Worm (Caenorhabditis elegans) whole organism, L1 larva: ENCODE data around the gene T22F7.3.

Experiments used
- C04F5.9 ChIP-seq: sonication (generic microtip); optimal IDR thresholded peaks from 2 replicates; lab custom pipeline; 2016; ENCODE audit warnings: missing genetic modification characterization, missing compliant biosample characterization
- C34B4.2 ChIP-seq: sonication (generic microtip); optimal IDR thresholded peaks from 2 replicates; lab custom pipeline; 2017; ENCODE audit warnings: mild to moderate bottlenecking, missing genetic modification characterization, missing compliant biosample characterization
- F16B12.6 ChIP-seq: fragments of 150-350 bp; optimal IDR thresholded peaks from 2 replicates; lab custom pipeline; 2014; ENCODE audit warnings: missing biosample characterization, missing genetic modification characterization
- alr-1 ChIP-seq: fragments of 200-800 bp; sonication (Bioruptor generic); optimal IDR thresholded peaks from 2 replicates; lab custom pipeline; 2018; ENCODE audit warnings: borderline replicate concordance, mild to moderate bottlenecking, missing genetic modification characterization, missing compliant biosample characterization
- aly-2 ChIP-seq: fragments of 150-350 bp; optimal IDR thresholded peaks from 2 replicates; lab custom pipeline; 2014; ENCODE audit warnings: missing biosample characterization, missing genetic modification characterization
- blmp-1 ChIP-seq: fragments of 150-350 bp; optimal IDR thresholded peaks from 2 replicates; lab custom pipeline; 2014; ENCODE audit warnings: missing biosample characterization, missing genetic modification characterization
- ceh-63 ChIP-seq: fragments of 200-800 bp; sonication (Bioruptor generic); optimal IDR thresholded peaks from 2 replicates; lab custom pipeline; 2018; ENCODE audit warnings: mild to moderate bottlenecking, missing genetic modification characterization, missing compliant biosample characterization
- ceh-8 ChIP-seq: fragments of 200-800 bp; sonication (Bioruptor generic); optimal IDR thresholded peaks from 2 replicates; lab custom pipeline; 2018; ENCODE audit warnings: mild to moderate bottlenecking, missing genetic modification characterization, moderate library complexity, missing compliant biosample characterization
- ceh-88 ChIP-seq: fragments of 200-800 bp; sonication (Bioruptor generic); IDR thresholded peaks from 2 replicates; pipeline ENCODE4 v1.3.6; 2022; ENCODE audit warnings: missing genetic modification characterization, missing compliant biosample characterization
- ceh-90 ChIP-seq: sonication (generic microtip); optimal IDR thresholded peaks from 2 replicates; lab custom pipeline; 2016; ENCODE audit warnings: missing genetic modification characterization, missing compliant biosample characterization
- ces-1 ChIP-seq: fragments of 150-350 bp; optimal IDR thresholded peaks from 2 replicates; lab custom pipeline; 2014; ENCODE audit warnings: missing biosample characterization, missing genetic modification reagents, missing genetic modification characterization
- dpl-1 ChIP-seq, 3 experiments: fragments of 150-350 bp in 2 of 3; sonication (generic microtip) in 1 of 3; optimal IDR thresholded peaks; 2 replicates each; lab custom pipeline; 2014 to 2017; ENCODE audit warnings: missing biosample characterization in 3 of 3, missing genetic modification characterization in 3 of 3, missing genetic modification reagents in 3 of 3
- efl-3 ChIP-seq: fragments of 200-800 bp; sonication (Bioruptor generic); optimal IDR thresholded peaks from 2 replicates; lab custom pipeline; 2018; ENCODE audit warnings: mild to moderate bottlenecking, missing genetic modification characterization, missing compliant biosample characterization
- egl-27 ChIP-seq, 2 experiments: fragments of 150-350 bp in 1 of 2; sonication (generic microtip); optimal IDR thresholded peaks; 3 replicates each; lab custom pipeline; 2017 to 2018; ENCODE audit warnings: missing biosample characterization in 2 of 2, missing genetic modification characterization in 2 of 2, missing genetic modification reagents in 2 of 2
- elt-2 ChIP-seq: sonication (generic microtip); optimal IDR thresholded peaks from 2 replicates; lab custom pipeline; 2016; ENCODE audit warnings: missing genetic modification characterization, mild to moderate bottlenecking, inconsistent platforms, missing compliant biosample characterization, missing genetic modification reagents
- elt-3 ChIP-seq, 6 experiments: fragments of 150-350 bp in 1 of 6; sonication (generic microtip); optimal IDR thresholded peaks; 2 replicates each; lab custom pipeline; 2017 to 2018; ENCODE audit warnings: missing biosample characterization in 6 of 6, missing genetic modification characterization in 6 of 6, inconsistent platforms in 1 of 6
- fkh-10 ChIP-seq: sonication (generic microtip); optimal IDR thresholded peaks from 2 replicates; lab custom pipeline; 2017; ENCODE audit warnings: missing biosample characterization, missing genetic modification reagents, missing genetic modification characterization
- fkh-4 ChIP-seq: sonication (generic microtip); optimal IDR thresholded peaks from 2 replicates; lab custom pipeline; 2016; ENCODE audit warnings: missing compliant biosample characterization, missing genetic modification characterization, borderline replicate concordance
- grh-1 ChIP-seq: fragments of 200-800 bp; sonication (Bioruptor generic); IDR thresholded peaks from 2 replicates; pipeline ENCODE4 v1.3.6; 2022; ENCODE audit warnings: missing genetic modification reagents, missing genetic modification characterization, missing compliant biosample characterization
- hpl-2 ChIP-seq: fragments of 150-350 bp; optimal IDR thresholded peaks from 2 replicates; lab custom pipeline; 2014; ENCODE audit warnings: missing biosample characterization, missing genetic modification reagents, missing genetic modification characterization
- isw-1 ChIP-seq: fragments of 200-800 bp; sonication (Bioruptor generic); IDR thresholded peaks from 2 replicates; pipeline ENCODE4 v1.3.6; 2022; ENCODE audit warnings: missing genetic modification characterization, missing compliant biosample characterization
- lin-13 ChIP-seq: fragments of 150-350 bp; optimal IDR thresholded peaks from 2 replicates; lab custom pipeline; 2014; ENCODE audit warnings: missing biosample characterization, missing genetic modification reagents, missing genetic modification characterization
- lir-3 ChIP-seq: sonication (generic microtip); optimal IDR thresholded peaks from 2 replicates; lab custom pipeline; 2016; ENCODE audit warnings: mild to moderate bottlenecking, missing genetic modification characterization, moderate library complexity, missing compliant biosample characterization; ENCODE audit not compliant: poor library complexity
- mab-9 ChIP-seq: fragments of 200-800 bp; sonication (Bioruptor generic); IDR thresholded peaks from 2 replicates; pipeline ENCODE4 v1.3.6; 2022; ENCODE audit warnings: missing genetic modification reagents, missing genetic modification characterization, missing compliant biosample characterization
- mdl-1 ChIP-seq, 2 experiments: fragments of 150-350 bp; optimal IDR thresholded peaks; 2 replicates each; lab custom pipeline; 2014 to 2017; ENCODE audit warnings: missing biosample characterization in 2 of 2, missing genetic modification characterization in 2 of 2, inconsistent platforms in 1 of 2
- mef-2 ChIP-seq: fragments of 150-350 bp; optimal IDR thresholded peaks from 2 replicates; lab custom pipeline; 2014; ENCODE audit warnings: missing biosample characterization, missing genetic modification characterization
- mep-1 ChIP-seq: fragments of 150-350 bp; optimal IDR thresholded peaks from 2 replicates; lab custom pipeline; 2014; ENCODE audit warnings: missing biosample characterization, missing genetic modification characterization
- nhr-11 ChIP-seq: fragments of 150-350 bp; optimal IDR thresholded peaks from 2 replicates; lab custom pipeline; 2014; ENCODE audit warnings: missing biosample characterization, missing genetic modification characterization
- nhr-19 ChIP-seq: fragments of 200-800 bp; sonication (Bioruptor generic); conservative IDR thresholded peaks from 2 replicates; pipeline ENCODE4 v1.3.6; 2022; ENCODE audit warnings: missing genetic modification characterization, missing compliant biosample characterization
- nhr-76 ChIP-seq: sonication (generic microtip); optimal IDR thresholded peaks from 2 replicates; lab custom pipeline; 2017; ENCODE audit warnings: missing biosample characterization, missing genetic modification characterization
- nhr-77 ChIP-seq: fragments of 150-350 bp; optimal IDR thresholded peaks from 2 replicates; lab custom pipeline; 2014; ENCODE audit warnings: missing biosample characterization, missing genetic modification characterization
- nhr-84 ChIP-seq: sonication (generic microtip); optimal IDR thresholded peaks from 2 replicates; lab custom pipeline; 2017; ENCODE audit warnings: missing biosample characterization, missing genetic modification characterization
- nhr-90 ChIP-seq: sonication (generic microtip); optimal IDR thresholded peaks from 2 replicates; lab custom pipeline; 2016; ENCODE audit warnings: mild to moderate bottlenecking, missing genetic modification characterization, missing compliant biosample characterization; ENCODE audit not compliant: poor library complexity
- pag-3 ChIP-seq: sonication (generic microtip); optimal IDR thresholded peaks from 2 replicates; lab custom pipeline; 2017; ENCODE audit warnings: missing genetic modification characterization, mild to moderate bottlenecking, missing compliant biosample characterization, antibody characterized with exemption, borderline replicate concordance; ENCODE audit not compliant: insufficient read depth
- rnt-1 ChIP-seq: sonication (generic microtip); optimal IDR thresholded peaks from 2 replicates; lab custom pipeline; 2016; ENCODE audit warnings: mild to moderate bottlenecking, missing genetic modification characterization, moderate library complexity, missing compliant biosample characterization
- skn-1 ChIP-seq: fragments of 150-350 bp; optimal IDR thresholded peaks from 2 replicates; lab custom pipeline; 2014; ENCODE audit warnings: missing biosample characterization, missing genetic modification characterization
- sox-4 ChIP-seq: sonication (generic microtip); optimal IDR thresholded peaks from 2 replicates; lab custom pipeline; 2016; ENCODE audit warnings: missing genetic modification characterization, missing compliant biosample characterization
- sptf-1 ChIP-seq: fragments of 150-350 bp; optimal IDR thresholded peaks from 2 replicates; lab custom pipeline; 2014; ENCODE audit warnings: missing biosample characterization, missing genetic modification characterization
- sup-37 ChIP-seq: fragments of 200-800 bp; sonication (Bioruptor generic); optimal IDR thresholded peaks from 2 replicates; lab custom pipeline; 2018; ENCODE audit warnings: mild to moderate bottlenecking, missing genetic modification characterization, missing compliant biosample characterization
- tlp-1 ChIP-seq: fragments of 150-350 bp; optimal IDR thresholded peaks from 2 replicates; lab custom pipeline; 2014; ENCODE audit warnings: missing biosample characterization, missing genetic modification characterization
- unc-30 ChIP-seq: sonication (generic microtip); optimal IDR thresholded peaks from 2 replicates; lab custom pipeline; 2017; ENCODE audit warnings: missing biosample characterization, missing genetic modification characterization
- vab-15 ChIP-seq: sonication (generic microtip); optimal IDR thresholded peaks from 2 replicates; lab custom pipeline; 2017; ENCODE audit warnings: missing genotype, mild to moderate bottlenecking, missing genetic modification characterization, missing compliant biosample characterization
- xbp-1 ChIP-seq: sonication (generic microtip); optimal IDR thresholded peaks from 2 replicates; lab custom pipeline; 2016; ENCODE audit warnings: missing genetic modification characterization, missing compliant biosample characterization
- zag-1 ChIP-seq: fragments of 150-350 bp; optimal IDR thresholded peaks from 2 replicates; lab custom pipeline; 2014; ENCODE audit warnings: missing biosample characterization, missing genetic modification characterization
- zip-4 ChIP-seq: fragments of 200-800 bp; sonication (Bioruptor generic); optimal IDR thresholded peaks from 2 replicates; lab custom pipeline; 2018; ENCODE audit warnings: mild to moderate bottlenecking, missing genetic modification characterization, moderate library complexity, missing compliant biosample characterization
- ztf-4 ChIP-seq: fragments of 150-350 bp; optimal IDR thresholded peaks from 2 replicates; lab custom pipeline; 2014; ENCODE audit warnings: missing biosample characterization, missing genetic modification characterization

T22F7.3 gene

ce11 chrIII:535266-536107, 11.6 kb upstream of the T22F7.3 start (continued):
- TF ChIP-seq efl-3 (GFP tag; lab: Kevin White, UChicago) (no peak), vab-15 (tag; lab: Kevin White, UChicago) (no peak), dpl-1 (GFP tag; optimal IDR thresholded peaks at IDR 0.05; lab: Kevin White, UChicago) (no peak), unc-30 (no peak), zip-4 (no peak), blmp-1 (no peak), fkh-4 (tag; lab: Kevin White, UChicago) (peak; percentile 23), ztf-4 (tag; lab: Kevin White, UChicago) (no peak), mab-9 (GFP tag; lab: Robert Waterston, UW) (no peak), skn-1 (tag; lab: Kevin White, UChicago) (peak; percentile 31), mdl-1 (tag; optimal IDR thresholded peaks at IDR 0.05; lab: Kevin White, UChicago) (no peak), C04F5.9 (tag; lab: Kevin White, UChicago) (peak; percentile 11), pag-3 (tag; lab: Kevin White, UChicago) (no peak), rnt-1 (tag; lab: Kevin White, UChicago) (no peak), nhr-84 (tag; lab: Kevin White, UChicago) (no peak), ceh-90 (no peak), tlp-1 (no peak), ceh-88 (GFP tag; lab: Robert Waterston, UW) (no peak), elt-3 (tag; optimal IDR thresholded peaks at IDR 0.05; lab: Kevin White, UChicago) (no peak), sptf-1 (tag; lab: Kevin White, UChicago) (no peak), xbp-1 (tag; lab: Kevin White, UChicago) (peak; percentile 37), elt-2 (tag; lab: Kevin White, UChicago) (peak; percentile 85), mef-2 (tag; lab: Kevin White, UChicago) (no peak), fkh-10 (no peak), nhr-76 (tag; lab: Kevin White, UChicago) (no peak), nhr-90 (tag; lab: Kevin White, UChicago) (peak; percentile 53), lin-13 (GFP tag; lab: Kevin White, UChicago) (no peak), ces-1 (GFP tag; lab: Kevin White, UChicago) (no peak), alr-1 (tag; lab: Kevin White, UChicago) (no peak), egl-27 (tag; optimal IDR thresholded peaks at IDR 0.05; lab: Kevin White, UChicago) (no peak), ceh-63 (GFP tag; lab: Kevin White, UChicago) (no peak), zag-1 (tag; lab: Kevin White, UChicago) (no peak), sup-37 (GFP tag; lab: Kevin White, UChicago) (no peak), ceh-8 (GFP tag; lab: Kevin White, UChicago) (no peak), aly-2 (tag; lab: Kevin White, UChicago) (peak; percentile 34), sox-4 (tag; lab: Kevin White, UChicago) (no peak), F16B12.6 (tag; lab: Kevin White, UChicago) (no peak), isw-1 (GFP tag; lab: Robert Waterston, UW) (no peak), nhr-77 (tag; lab: Kevin White, UChicago) (no peak), hpl-2 (GFP tag; lab: Kevin White, UChicago) (no peak), nhr-11 (tag; lab: Kevin White, UChicago) (no peak), lir-3 (tag; lab: Kevin White, UChicago) (peak; percentile 25), grh-1 (GFP tag; lab: Robert Waterston, UW) (no peak), nhr-19 (GFP tag; lab: Robert Waterston, UW) (no peak; the same call in 1 of the 2 replicates), mep-1 (tag; lab: Kevin White, UChicago) (no peak), C34B4.2 (tag; lab: Kevin White, UChicago) (no peak)
